Fruit fly (Drosophila melanogaster) whole organism: Measurements from ENCODE around the gene her.

Experiments used
- CG8478 ChIP-seq: fragments of >200 bp; optimal IDR thresholded peaks from 2 replicates; lab custom pipeline; 2018; ENCODE audit warnings: inconsistent platforms
- Dll ChIP-seq: fragments of >200 bp; optimal IDR thresholded peaks from 2 replicates; lab custom pipeline; 2017
- EcR ChIP-seq, 2 experiments: fragments of >200 bp; optimal IDR thresholded peaks; 2 replicates each; lab custom pipeline; 2017; ENCODE audit warnings: missing biosample characterization in 2 of 2, missing genetic modification characterization in 2 of 2, missing genetic modification reagents in 2 of 2
- pan ChIP-seq: fragments of >200 bp; optimal IDR thresholded peaks from 2 replicates; lab custom pipeline; 2017
- psq ChIP-seq: fragments of >200 bp; optimal IDR thresholded peaks from 2 replicates; lab custom pipeline; 2017
- usp ChIP-seq: fragments of >200 bp; optimal IDR thresholded peaks from 2 replicates; lab custom pipeline; 2017; ENCODE audit warnings: missing biosample characterization, missing genetic modification characterization, mixed read lengths

Gene her

dm6 chr2L:16676651-16677359, at the start of gene her, which contains the start of gene Trpgamma:
TSS of gene her (plus strand) at chr2L:16677185.
TSS of gene Trpgamma (minus strand) at chr2L:16676701.
- TF ChIP-seq usp (no peak), EcR (GFP tag; optimal IDR thresholded peaks at IDR 0.05; lab: Kevin White, UChicago) (no peak), psq (lab: Kevin White, UChicago) (no peak), CG8478 (lab: Kevin White, UChicago) (no peak), pan (no peak), Dll (lab: Kevin White, UChicago) (no peak)

dm6 chr2L:16627948-16628347, 49.0 kb upstream of the her start:
- TF ChIP-seq psq (lab: Kevin White, UChicago) (no peak), usp (no peak), pan (no peak), EcR (GFP tag; optimal IDR thresholded peaks at IDR 0.05; lab: Kevin White, UChicago) (no peak), CG8478 (lab: Kevin White, UChicago) (no peak)

- TF ChIP-seq psq (lab: Kevin White, UChicago) = no peak
- no peak for TF ChIP-seq EcR (GFP tag; optimal IDR thresholded peaks at IDR 0.05; lab: Kevin White, UChicago)
- no peak for TF ChIP-seq pan
- no peak for TF ChIP-seq CG8478 (lab: Kevin White, UChicago)
- TF ChIP-seq Dll (lab: Kevin White, UChicago) = no peak
- TF ChIP-seq usp = no peak
These were observed 47.8 kb upstream of the her start for dm6 chr2L:16629176-16629575.

dm6 chr2L:16637335-16637734, 39.6 kb upstream of the her start:
- no peak for TF ChIP-seq psq (lab: Kevin White, UChicago)
- no peak for TF ChIP-seq pan
- TF ChIP-seq EcR (GFP tag; optimal IDR thresholded peaks at IDR 0.05; lab: Kevin White, UChicago) = no peak
- no peak for TF ChIP-seq Dll (lab: Kevin White, UChicago)
- TF ChIP-seq CG8478 (lab: Kevin White, UChicago) = no peak
- no peak for TF ChIP-seq usp

dm6 chr2L:16638349-16638748, 38.6 kb upstream of the her start:
- no peak for TF ChIP-seq Dll (lab: Kevin White, UChicago)
- TF ChIP-seq EcR (GFP tag; optimal IDR thresholded peaks at IDR 0.05; lab: Kevin White, UChicago) = no peak
- no peak for TF ChIP-seq CG8478 (lab: Kevin White, UChicago)
- TF ChIP-seq psq (lab: Kevin White, UChicago) = no peak
- TF ChIP-seq usp = no peak
- no peak for TF ChIP-seq pan

- TF ChIP-seq EcR (GFP tag; optimal IDR thresholded peaks at IDR 0.05; lab: Kevin White, UChicago) (no peak), CG8478 (lab: Kevin White, UChicago) (no peak), pan (no peak), psq (lab: Kevin White, UChicago) (no peak), Dll (lab: Kevin White, UChicago) (no peak), usp (no peak)
These were observed 36.1 kb upstream of the her start for dm6 chr2L:16640846-16641245.

- TF ChIP-seq pan = no peak
- TF ChIP-seq CG8478 (lab: Kevin White, UChicago) = no peak
- TF ChIP-seq usp = no peak
- TF ChIP-seq Dll (lab: Kevin White, UChicago) = no peak
These were observed 33.5 kb upstream of the her start for dm6 chr2L:16643445-16643844.

dm6 chr2L:16643961-16644360, 33.0 kb upstream of the her start:
- TF ChIP-seq usp (no peak), CG8478 (lab: Kevin White, UChicago) (no peak), psq (lab: Kevin White, UChicago) (no peak), Dll (lab: Kevin White, UChicago) (no peak), EcR (GFP tag; optimal IDR thresholded peaks at IDR 0.05; lab: Kevin White, UChicago) (no peak), pan (no peak)

dm6 chr2L:16645479-16646302, 31.3 kb upstream of the her start:
- TF ChIP-seq Dll (lab: Kevin White, UChicago) (no peak), CG8478 (lab: Kevin White, UChicago) (no peak), psq (lab: Kevin White, UChicago) (no peak), EcR (GFP tag; optimal IDR thresholded peaks at IDR 0.05; lab: Kevin White, UChicago) (peak in 1 of 2 experiments; percentile 21), pan (no peak)

dm6 chr2L:16647773-16648172, 29.2 kb upstream of the her start:
- TF ChIP-seq CG8478 (lab: Kevin White, UChicago) (no peak), Dll (lab: Kevin White, UChicago) (no peak), usp (no peak), EcR (GFP tag; optimal IDR thresholded peaks at IDR 0.05; lab: Kevin White, UChicago) (no peak), psq (lab: Kevin White, UChicago) (no peak), pan (no peak)

dm6 chr2L:16648925-16649324, 28.1 kb upstream of the her start:
- TF ChIP-seq usp (no peak), EcR (GFP tag; optimal IDR thresholded peaks at IDR 0.05; lab: Kevin White, UChicago) (no peak)

dm6 chr2L:16653541-16653940, 23.4 kb upstream of the her start:
- TF ChIP-seq psq (lab: Kevin White, UChicago) = no peak
- TF ChIP-seq usp = no peak
- TF ChIP-seq CG8478 (lab: Kevin White, UChicago) = no peak
- no peak for TF ChIP-seq EcR (GFP tag; optimal IDR thresholded peaks at IDR 0.05; lab: Kevin White, UChicago)
